Fruit fly (Drosophila melanogaster): ENCODE data around the gene CG14683.
A peak's percentile ranks its signal among the peaks of the same experiment; 100 is the strongest.

Gene CG14683

dm6 chr3R:10675101-10675500, 21.3 kb upstream of the CG14683 start (continued):
- TF ChIP-seq emc (GFP tag; optimal IDR thresholded peaks at IDR 0.05) (no peak), CG42726 (GFP tag; IDR thresholded peaks at IDR 0.05; ENCODE audit: partially characterized antibody) (peak; percentile 92), CTCF (GFP tag; optimal IDR thresholded peaks at IDR 0.05) (peak; percentile 88), Dref (GFP tag; IDR thresholded peaks at IDR 0.05) (no peak), slou (GFP tag; optimal IDR thresholded peaks at IDR 0.05) (peak; percentile 52), bcd (GFP tag; optimal IDR thresholded peaks at IDR 0.05) (peak; percentile 73), CG32767 (GFP tag; IDR thresholded peaks at IDR 0.05) (no peak), zfh2 (GFP tag; optimal IDR thresholded peaks at IDR 0.05) (peak; percentile 60), Dek (tag; optimal IDR thresholded peaks at IDR 0.05) (peak; percentile 64), B-H2 (GFP tag; optimal IDR thresholded peaks at IDR 0.05) (peak; percentile 32), CG13775 (GFP tag; optimal IDR thresholded peaks at IDR 0.05) (no peak), pita (GFP tag; optimal IDR thresholded peaks at IDR 0.05) (peak; percentile 99), bab2 (GFP tag; optimal IDR thresholded peaks at IDR 0.05) (no peak), CG4617 (GFP tag; optimal IDR thresholded peaks at IDR 0.05; ENCODE audit: borderline replicate concordance) (peak; percentile 1), CG13624 (GFP tag; optimal IDR thresholded peaks at IDR 0.05) (peak; percentile 64), danr (GFP tag; IDR thresholded peaks at IDR 0.05) (no peak), CG10431 (GFP tag; optimal IDR thresholded peaks at IDR 0.05) (no peak), CG12155 (GFP tag; optimal IDR thresholded peaks at IDR 0.05) (peak; percentile 15), HHEX (GFP tag; optimal IDR thresholded peaks at IDR 0.05) (no peak), insv (GFP tag; optimal IDR thresholded peaks at IDR 0.05) (peak in 1 of 2 experiments; percentile 64), caup (GFP tag; optimal IDR thresholded peaks at IDR 0.05; ENCODE audit: severe bottlenecking) (peak; percentile 73), lilli (GFP tag; optimal IDR thresholded peaks at IDR 0.05) (peak; percentile 3), Dad (GFP tag; optimal IDR thresholded peaks at IDR 0.05) (peak; percentile 20), p53 (GFP tag; optimal IDR thresholded peaks at IDR 0.05) (peak; percentile 58), wor (GFP tag; IDR thresholded peaks at IDR 0.05) (no peak), Dip3 (GFP tag; optimal IDR thresholded peaks at IDR 0.05) (peak; percentile 20), vfl (GFP tag; optimal IDR thresholded peaks at IDR 0.05) (peak; percentile 16), nmo (GFP tag; optimal IDR thresholded peaks at IDR 0.05) (peak; percentile 53), CG11504 (tag; optimal IDR thresholded peaks at IDR 0.05) (peak; percentile 69), CG13894 (tag; optimal IDR thresholded peaks at IDR 0.05) (peak; percentile 56), pnt (GFP tag; optimal IDR thresholded peaks at IDR 0.05) (peak; percentile 23), knrl (GFP tag; IDR thresholded peaks at IDR 0.05; ENCODE audit: partially characterized antibody) (peak; percentile 92), Atf-2 (GFP tag; optimal IDR thresholded peaks at IDR 0.05) (no peak), CG4328 (GFP tag; optimal IDR thresholded peaks at IDR 0.05) (no peak), CG10979 (tag; optimal IDR thresholded peaks at IDR 0.05) (peak; percentile 35), CG3163 (GFP tag; optimal IDR thresholded peaks at IDR 0.05) (peak; percentile 48), CG7963 (GFP tag; IDR thresholded peaks at IDR 0.05; ENCODE audit: partially characterized antibody) (peak; percentile 41; the same call in 1 of the 3 replicates), CG9817 (tag; optimal IDR thresholded peaks at IDR 0.05) (peak; percentile 22), CG1792 (GFP tag; optimal IDR thresholded peaks at IDR 0.05) (no peak), Deaf1 (tag; optimal IDR thresholded peaks at IDR 0.05) (no peak), E2f2 (GFP tag; IDR thresholded peaks at IDR 0.05) (peak; percentile 80), Taf1 (GFP tag; IDR thresholded peaks at IDR 0.05) (no peak), Vsx1 (GFP tag; optimal IDR thresholded peaks at IDR 0.05) (no peak), CG34224 (GFP tag; IDR thresholded peaks at IDR 0.05; ENCODE audit: partially characterized antibody) (peak; percentile 60; the same call in 2 of the 3 replicates), Ets97D (GFP tag; optimal IDR thresholded peaks at IDR 0.05) (peak; percentile 55), disco-r (GFP tag; optimal IDR thresholded peaks at IDR 0.05) (peak; percentile 25), CG17359 (tag; optimal IDR thresholded peaks at IDR 0.05) (no peak), Antp (GFP tag; optimal IDR thresholded peaks at IDR 0.05) (peak; percentile 9), pan (optimal IDR thresholded peaks at IDR 0.05) (no peak), pan (GFP tag; optimal IDR thresholded peaks at IDR 0.05 in 1 of 2, IDR thresholded peaks at IDR 0.05 in 1 of 2) (no peak), CG34422 (GFP tag; IDR thresholded peaks at IDR 0.05) (no peak), CG5245 (GFP tag; optimal IDR thresholded peaks at IDR 0.05) (no peak)

Data from whole organism, embryonic.